Fruit fly (Drosophila melanogaster): ENCODE data around the gene Pvf3.

Pvf3 gene

DNA sequence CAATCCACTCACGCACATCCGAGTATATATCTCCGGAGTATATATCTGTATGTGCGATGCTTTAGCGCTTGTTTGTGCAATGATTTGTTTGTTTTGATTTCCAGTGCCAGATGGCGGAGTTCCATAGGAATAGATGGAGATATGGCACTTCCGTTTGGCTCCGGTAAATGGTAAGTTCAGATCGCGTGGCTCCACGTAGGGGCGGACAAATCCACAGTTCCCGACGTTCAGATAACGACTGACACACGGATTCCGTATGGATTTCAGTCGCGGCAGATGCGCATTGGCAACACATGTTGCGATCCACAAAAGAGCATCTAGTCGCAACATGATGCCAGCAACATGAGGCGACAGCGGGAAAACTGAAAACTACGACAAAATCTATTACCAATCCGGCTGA, at the start of gene Pvf3:
Gene Pvf3, minus strand, starts transcription at position 240 of the 400 bp plus-strand sequence.
- no peak for TF ChIP-seq noc (tag; optimal IDR thresholded peaks at IDR 0.05)

DNA sequence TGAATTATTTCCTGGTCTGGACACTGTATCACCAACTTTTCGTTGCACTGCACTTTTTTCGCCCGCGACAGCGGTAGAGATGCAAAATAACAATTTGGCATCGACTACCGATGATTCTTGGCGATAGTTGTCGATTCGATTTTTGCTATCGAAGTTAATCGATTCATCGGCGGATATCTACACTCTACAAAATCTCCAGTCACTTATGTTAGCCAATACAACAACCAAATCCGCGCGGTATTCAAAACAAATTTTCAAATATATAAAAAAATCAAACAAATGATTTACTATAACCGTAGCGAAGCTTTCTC, 46.6 kb upstream of the Pvf3 start, which contains the start of gene CG4502:
Gene CG4502, minus strand, starts transcription at position 93 of the 311 bp plus-strand sequence.
- no peak for TF ChIP-seq noc (tag; optimal IDR thresholded peaks at IDR 0.05)

DNA sequence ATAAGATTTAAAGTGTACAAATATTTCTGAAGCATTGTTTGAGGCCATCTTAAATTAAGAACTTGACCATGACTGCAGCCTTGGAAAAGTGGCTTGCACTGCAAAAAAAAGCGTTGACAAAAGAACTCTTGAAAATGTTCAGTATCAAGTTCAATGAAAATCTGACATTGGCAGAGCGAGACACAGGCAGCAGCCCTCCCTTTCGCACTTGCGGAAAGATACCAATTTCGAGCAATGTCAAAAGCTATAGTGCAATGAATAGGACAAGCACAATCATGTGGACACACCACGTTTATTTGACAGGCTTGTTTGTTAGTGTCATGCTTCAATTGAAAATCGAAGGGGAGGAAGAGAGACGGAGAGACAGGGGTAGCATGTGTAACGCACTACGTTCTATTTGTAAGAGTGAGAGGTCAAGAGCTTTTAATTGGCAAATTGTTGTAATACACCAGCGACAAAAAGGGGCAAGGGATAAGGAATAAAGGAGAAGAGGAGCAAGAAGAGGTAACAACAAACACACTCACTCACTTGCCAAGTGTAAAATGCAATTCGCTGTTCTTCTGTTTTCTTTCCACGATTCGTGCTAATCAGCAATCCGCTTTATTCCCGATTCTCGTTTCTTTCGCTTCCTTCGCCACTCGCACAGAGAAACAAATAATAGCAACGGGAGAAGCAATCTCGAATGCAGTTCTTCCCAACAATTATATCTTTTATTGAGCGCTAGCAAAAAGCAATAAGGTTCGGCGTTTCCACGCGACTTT, 46.1 kb upstream of the Pvf3 start:
- TF ChIP-seq noc (tag; optimal IDR thresholded peaks at IDR 0.05), result no peak

DNA sequence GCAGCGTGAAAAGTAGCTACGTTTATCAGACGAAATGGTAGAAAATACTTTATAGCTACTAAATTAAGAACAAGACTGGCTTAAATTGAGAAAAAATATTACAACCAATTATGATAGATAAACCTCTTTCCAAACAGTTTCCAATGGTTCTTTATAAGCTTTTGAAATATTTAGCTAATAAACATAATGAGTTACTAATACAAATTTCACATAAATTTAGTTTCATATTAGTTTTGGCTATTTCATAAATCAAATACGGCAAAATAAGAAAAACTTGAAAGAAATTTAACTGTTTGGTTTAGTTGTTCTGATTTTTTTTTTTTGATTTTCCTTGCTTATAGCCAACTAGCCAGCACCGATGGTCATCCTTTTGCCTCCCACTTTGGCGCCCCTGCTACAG, 42.7 kb upstream of the Pvf3 start:
- no peak for TF ChIP-seq noc (tag; optimal IDR thresholded peaks at IDR 0.05)

DNA sequence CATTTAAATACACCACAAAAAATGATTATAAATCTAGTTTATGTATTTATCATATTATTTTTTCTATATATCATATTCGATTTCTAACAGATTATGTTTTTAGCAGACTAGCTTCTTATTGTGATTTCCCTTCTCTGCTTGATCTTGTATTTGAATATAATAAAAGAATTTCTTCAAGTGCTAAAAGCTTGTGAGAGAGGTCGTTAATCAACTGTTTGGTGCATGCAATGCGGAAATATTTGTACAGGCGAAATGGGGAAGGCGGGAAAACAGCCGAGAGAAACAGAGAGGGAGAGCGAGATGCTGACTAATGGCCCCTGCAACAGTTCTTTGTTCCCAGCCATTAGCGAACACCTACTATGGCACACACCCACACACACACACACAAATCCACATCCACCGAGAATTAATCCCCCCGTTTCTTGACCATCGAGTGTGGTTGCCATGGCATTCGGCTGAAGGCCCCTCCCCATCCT, 42.2 kb upstream of the Pvf3 start:
- no peak for TF ChIP-seq noc (tag; optimal IDR thresholded peaks at IDR 0.05)

DNA sequence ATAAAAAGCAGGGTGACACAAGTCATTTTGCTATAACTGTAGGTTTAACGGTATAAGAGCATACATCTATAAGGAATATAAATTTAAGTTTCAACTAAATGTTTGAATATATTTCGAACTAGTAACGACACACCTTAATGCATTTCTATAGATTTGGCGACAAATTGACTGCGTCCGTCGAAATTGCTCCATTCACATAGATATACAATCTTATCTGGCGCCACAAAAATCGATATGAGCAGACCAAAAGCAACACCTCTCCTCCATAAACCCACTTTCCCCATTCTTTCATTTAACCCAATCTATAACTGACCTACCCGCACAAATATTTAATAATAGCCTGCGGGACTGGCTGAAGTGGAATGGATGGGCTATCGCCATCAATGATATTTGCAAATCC, 41.1 kb upstream of the Pvf3 start:
- TF ChIP-seq noc (tag; optimal IDR thresholded peaks at IDR 0.05), result no peak

DNA sequence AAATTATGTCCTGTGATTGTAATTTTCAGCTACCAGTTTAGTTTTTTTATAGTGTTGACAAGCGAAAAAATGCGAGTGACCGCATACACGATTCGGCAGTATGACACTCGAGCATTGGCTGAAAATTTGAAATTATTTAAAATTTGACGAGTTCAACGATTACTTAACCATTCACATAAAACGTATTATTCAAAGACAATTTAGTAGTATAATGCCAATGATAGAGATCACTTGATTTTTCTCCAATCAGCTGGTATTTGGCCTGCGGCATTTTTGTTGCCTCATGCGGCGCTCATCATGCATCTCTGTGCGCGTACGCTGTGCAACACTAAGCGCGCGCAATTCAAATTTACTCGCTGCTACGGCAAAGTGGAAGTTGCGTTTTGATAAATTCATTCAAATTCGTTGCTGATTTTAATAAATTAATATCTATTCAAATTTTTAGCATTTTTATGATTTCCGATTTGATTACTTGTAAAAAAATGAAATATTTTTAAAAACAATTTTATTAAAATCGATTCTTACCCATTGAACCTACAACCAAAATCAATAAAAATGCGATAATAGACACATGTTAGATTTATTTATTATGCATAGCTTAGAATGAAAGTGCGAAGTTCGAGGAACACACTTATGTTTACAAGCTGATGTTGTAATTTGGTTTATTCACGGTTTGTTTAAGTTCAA, 37.0 kb upstream of the Pvf3 start, which contains the start of gene CG4497:
Gene CG4497, minus strand, starts transcription at position 238 of the 687 bp plus-strand sequence.
- peak; percentile 72 for TF ChIP-seq noc (tag; optimal IDR thresholded peaks at IDR 0.05)

DNA sequence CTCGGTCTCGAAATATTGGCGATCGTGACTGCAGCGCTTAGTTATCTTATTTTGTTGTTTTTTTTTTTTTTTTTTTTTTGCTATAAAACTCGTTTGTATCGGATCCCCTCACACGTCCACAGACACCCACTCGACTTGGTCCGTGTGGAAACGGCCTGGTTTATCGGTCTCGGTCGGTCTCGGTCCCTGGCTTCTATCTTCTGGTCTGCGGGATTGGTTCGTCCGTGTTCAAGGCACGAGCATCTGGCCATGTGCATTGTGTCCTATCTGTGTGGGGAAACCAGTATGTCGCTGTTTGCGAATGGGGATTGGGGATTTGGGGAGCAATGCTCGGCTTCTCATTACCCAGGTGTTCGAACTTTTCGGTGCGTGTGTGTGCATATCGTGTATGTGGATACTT, 32.2 kb upstream of the Pvf3 start, which contains the start of gene CG4496:
Gene CG4496, minus strand, starts transcription at position 337 of the 400 bp plus-strand sequence.
- TF ChIP-seq noc (tag; optimal IDR thresholded peaks at IDR 0.05), result no peak

DNA sequence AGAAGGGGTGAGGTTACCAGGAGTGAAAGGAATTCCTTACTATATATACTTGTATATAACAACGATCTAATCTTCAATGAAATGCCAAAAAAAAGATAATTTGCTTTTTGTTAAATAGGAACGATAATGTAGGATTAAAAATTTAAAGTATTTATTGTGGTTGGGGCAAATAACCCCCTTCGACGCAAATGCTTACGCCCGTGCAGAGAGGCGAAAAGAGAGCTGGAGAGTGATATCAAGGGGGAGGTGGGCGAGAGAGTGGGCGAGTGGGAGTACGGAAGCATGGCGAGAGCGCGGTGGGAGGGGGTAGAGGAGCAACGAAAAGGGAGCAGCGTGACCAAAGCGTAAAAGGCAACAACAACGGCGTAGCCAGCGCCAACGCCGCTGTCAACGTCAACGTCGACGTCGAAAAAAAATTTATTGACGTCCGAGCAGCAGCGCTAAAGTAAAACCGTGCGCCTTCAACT, 31.1 kb upstream of the Pvf3 start:
- TF ChIP-seq noc (tag; optimal IDR thresholded peaks at IDR 0.05), result peak; percentile 94

DNA sequence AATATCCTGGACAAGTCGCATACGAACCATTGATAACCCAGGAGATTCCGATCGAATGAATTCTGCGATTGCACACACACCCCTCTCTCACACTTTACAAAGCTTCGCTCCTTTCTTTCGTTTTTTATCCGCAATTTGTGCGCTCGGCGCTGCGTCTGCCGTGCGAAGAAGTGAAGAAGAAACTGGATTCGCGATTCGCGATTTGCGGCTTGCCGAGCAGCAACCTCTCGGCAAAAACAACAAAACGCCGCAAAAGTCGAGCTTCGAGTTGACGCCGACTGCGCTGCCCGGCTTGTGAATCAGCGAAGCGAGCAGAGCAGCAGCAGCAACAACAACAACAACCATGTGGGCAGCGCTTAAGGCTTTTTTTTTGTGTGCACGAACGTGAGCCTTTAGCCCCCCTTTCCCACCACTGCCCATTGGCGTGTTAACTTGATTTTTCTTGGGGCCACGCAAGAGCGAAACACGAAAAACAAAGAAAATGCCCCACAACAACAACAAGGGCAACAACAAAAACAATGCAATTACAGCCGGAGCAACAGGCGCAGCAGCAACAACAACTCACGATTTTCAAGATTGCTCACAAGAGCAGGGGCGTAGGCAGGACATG, 30.5 kb upstream of the Pvf3 start:
- TF ChIP-seq noc (tag; optimal IDR thresholded peaks at IDR 0.05), result no peak

DNA sequence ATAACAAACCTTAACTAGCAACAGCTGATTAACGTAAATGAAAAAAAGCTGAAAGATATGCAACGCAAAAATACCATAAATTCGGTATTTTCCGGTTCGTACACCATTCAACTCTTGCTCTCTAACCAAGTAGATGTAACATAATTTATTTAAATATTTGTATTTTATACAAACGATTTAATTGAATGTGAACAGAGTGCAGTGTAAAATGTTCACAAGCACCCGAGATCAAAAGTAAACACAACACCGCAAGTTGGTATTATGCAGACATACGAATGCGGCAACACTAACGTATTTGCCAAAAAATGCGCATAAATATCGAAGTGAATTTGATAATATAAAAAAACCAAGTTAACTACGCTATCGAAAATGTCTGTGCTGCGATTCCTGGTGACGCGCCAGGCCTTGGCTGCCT, 24.5 kb upstream of the Pvf3 start, which contains the start of gene MICU1:
Gene MICU1, plus strand, starts transcription at position 257 of the 415 bp plus-strand sequence.
- no peak for TF ChIP-seq noc (tag; optimal IDR thresholded peaks at IDR 0.05)

DNA sequence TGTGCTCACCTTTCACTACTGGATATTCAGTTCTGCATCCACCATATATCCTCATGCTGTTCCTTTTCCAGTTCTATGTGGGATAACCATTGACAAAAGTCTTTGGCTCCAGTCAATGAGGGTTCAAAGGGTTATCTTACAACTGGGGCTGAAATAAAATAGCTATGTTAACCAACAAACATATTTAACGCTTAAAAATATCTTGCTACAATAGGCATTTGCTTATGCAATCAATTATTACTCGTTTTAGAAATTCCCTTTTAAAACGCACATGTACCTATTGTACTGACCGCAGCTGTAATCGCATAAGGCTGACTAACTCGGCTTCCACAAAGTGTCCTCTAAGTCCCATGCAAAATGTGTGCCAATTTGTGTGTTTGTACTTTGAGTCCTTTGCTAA, 21.8 kb upstream of the Pvf3 start:
- TF ChIP-seq noc (tag; optimal IDR thresholded peaks at IDR 0.05), result no peak

DNA sequence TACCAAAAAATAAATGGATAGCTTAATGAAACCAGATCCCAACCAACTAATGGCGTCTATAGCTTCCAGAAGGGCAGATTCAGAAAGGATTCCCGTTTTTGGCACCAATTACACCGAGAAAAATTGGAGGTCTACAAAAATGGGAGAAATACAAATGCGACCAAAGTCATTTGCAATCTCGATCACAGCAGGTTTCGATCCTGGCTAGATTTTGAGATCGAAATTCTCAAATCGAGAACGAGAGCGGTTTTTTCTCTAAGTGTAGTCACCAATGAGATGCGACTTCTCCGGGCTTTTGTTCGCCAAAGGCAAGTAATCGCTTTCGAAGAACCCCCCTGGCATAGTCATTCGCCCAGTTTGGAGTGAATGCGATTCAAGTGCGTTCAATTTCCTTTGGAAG, 18.3 kb upstream of the Pvf3 start:
- no peak for TF ChIP-seq noc (tag; optimal IDR thresholded peaks at IDR 0.05)

DNA sequence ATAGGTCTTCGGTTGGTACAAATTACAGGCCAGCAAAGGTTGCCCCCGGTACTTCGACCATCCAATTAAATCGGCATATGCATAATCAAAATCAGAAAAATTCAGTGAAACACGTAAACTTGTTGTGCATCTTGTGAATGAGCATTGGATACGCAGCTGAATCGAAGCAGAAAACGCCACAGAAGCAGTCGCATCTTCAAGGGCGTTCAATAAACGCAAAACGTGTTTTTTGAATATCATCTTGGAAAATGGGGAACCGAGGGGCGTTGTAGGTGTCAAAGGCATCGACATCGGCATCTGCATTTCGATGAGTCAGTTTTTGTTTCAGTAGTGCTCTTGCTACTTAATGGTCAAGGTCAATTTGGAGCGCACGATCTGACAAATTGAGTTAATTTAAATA, 16.9 kb upstream of the Pvf3 start:
- no peak for TF ChIP-seq noc (tag; optimal IDR thresholded peaks at IDR 0.05)

DNA sequence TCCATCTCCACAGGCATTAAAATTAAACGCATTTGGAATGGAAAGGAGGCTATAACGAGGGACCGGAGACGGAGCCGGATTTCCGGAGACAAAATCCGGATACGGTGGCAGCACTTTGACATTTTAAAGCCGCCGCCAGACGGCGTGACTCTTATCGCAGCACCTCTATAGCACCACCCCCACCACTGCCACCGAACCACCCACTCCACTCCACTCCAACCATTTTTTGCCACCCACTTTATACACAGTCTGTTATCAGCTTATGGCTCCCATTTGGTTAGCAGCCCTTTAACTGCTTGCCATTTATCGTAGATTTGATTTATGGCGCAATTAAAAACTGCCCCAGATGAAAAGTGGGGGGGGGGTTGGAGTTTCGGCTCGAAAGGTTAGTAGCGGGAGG, 11.5 kb upstream of the Pvf3 start:
- no peak for TF ChIP-seq noc (tag; optimal IDR thresholded peaks at IDR 0.05)

DNA sequence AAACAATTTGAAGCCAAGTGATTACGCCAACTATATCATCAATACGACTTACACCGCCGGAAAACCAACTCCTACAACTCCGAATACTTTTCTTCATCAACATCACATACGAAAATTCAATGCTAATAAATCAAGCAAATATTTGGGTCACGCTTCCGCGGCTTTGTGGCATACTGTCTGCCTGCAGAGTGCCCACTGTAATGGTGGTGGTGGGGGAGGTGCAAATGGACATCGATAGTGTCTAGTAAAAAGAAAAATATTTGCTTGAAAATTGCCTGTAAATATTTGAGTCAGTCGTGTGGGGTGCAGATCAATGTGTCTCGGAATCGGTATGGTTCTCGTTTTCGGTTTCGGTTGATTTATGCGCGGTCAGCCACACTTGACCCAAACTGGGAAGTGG, 8.3 kb upstream of the Pvf3 start:
- TF ChIP-seq noc (tag; optimal IDR thresholded peaks at IDR 0.05), result no peak
